Worm (Caenorhabditis elegans): Measurements from ENCODE around the gene mihp-2.

- TF ChIP-seq him-1 (tag; optimal IDR thresholded peaks at IDR 0.05) (no peak), W03F9.2 (tag; optimal IDR thresholded peaks at IDR 0.05) (no peak)
These were observed 36.8 kb downstream of the mihp-2 start, which contains the start of gene Y80D3A.8 for ce11 chrV:18940341-18940740.

Measured in whole organism, L4/young adult.